Worm (Caenorhabditis elegans) whole organism, L4 larva: ENCODE measurements around the gene srx-122.
A peak's percentile ranks its signal among the peaks of the same experiment; 100 is the strongest.

ENCODE experiments used
- F10B5.3 ChIP-seq: sonication (generic microtip); optimal IDR thresholded peaks from 2 replicates; lab custom pipeline; 2016; ENCODE audit warnings: mild to moderate bottlenecking, missing genetic modification characterization, missing compliant biosample characterization
- F26F4.8 ChIP-seq: fragments of 200-800 bp; sonication (Bioruptor generic); conservative IDR thresholded peaks from 2 replicates; pipeline ENCODE4 v1.3.6; 2022; ENCODE audit warnings: missing genetic modification characterization, missing compliant biosample characterization
- F37D6.2 ChIP-seq: sonication (generic microtip); optimal IDR thresholded peaks from 2 replicates; lab custom pipeline; 2016; ENCODE audit warnings: mild to moderate bottlenecking, missing genetic modification characterization, missing compliant biosample characterization
- R02D3.7 ChIP-seq: fragments of 150-350 bp; sonication (generic microtip); optimal IDR thresholded peaks from 3 replicates; lab custom pipeline; 2014; ENCODE audit warnings: missing biosample characterization, missing genetic modification characterization
- T20F7.1 ChIP-seq: fragments of 200-800 bp; sonication (Bioruptor generic); optimal IDR thresholded peaks from 2 replicates; lab custom pipeline; 2018; ENCODE audit warnings: mild to moderate bottlenecking, missing genetic modification characterization, missing compliant biosample characterization
- Y5F2A.4 ChIP-seq: fragments of 200-800 bp; sonication (Bioruptor generic); optimal IDR thresholded peaks from 2 replicates; lab custom pipeline; 2018; ENCODE audit warnings: mild to moderate bottlenecking, missing genetic modification characterization, missing compliant biosample characterization
- Y75B8A.6 ChIP-seq: fragments of 200-800 bp; sonication (Bioruptor generic); IDR thresholded peaks from 2 replicates; pipeline ENCODE4 v1.3.6; 2022; ENCODE audit warnings: missing genetic modification reagents, missing genetic modification characterization, missing compliant biosample characterization
- ZK337.2 ChIP-seq: fragments of 200-800 bp; sonication (Bioruptor generic); IDR thresholded peaks from 2 replicates; pipeline ENCODE4 v1.3.6; 2022; ENCODE audit warnings: missing genetic modification reagents, missing genetic modification characterization, missing compliant biosample characterization
- aha-1 ChIP-seq: fragments of 150-350 bp; peaks from one replicate; lab custom pipeline; 2014; ENCODE audit warnings: missing biosample characterization, missing genetic modification characterization
- ces-1 ChIP-seq: fragments of 150-350 bp; sonication (generic microtip); optimal IDR thresholded peaks from 4 replicates; lab custom pipeline; 2014; ENCODE audit warnings: missing biosample characterization, missing genetic modification reagents, missing genetic modification characterization
- cey-2 ChIP-seq: sonication (generic microtip); optimal IDR thresholded peaks from 3 replicates; lab custom pipeline; 2017; ENCODE audit warnings: missing genetic modification characterization, mild to moderate bottlenecking, missing compliant biosample characterization, antibody characterized with exemption, borderline replicate concordance; ENCODE audit not compliant: insufficient read depth
- ctbp-1 ChIP-seq: fragments of 200-800 bp; sonication (Bioruptor generic); IDR thresholded peaks from 2 replicates; pipeline ENCODE4 v1.3.6; 2022; ENCODE audit warnings: missing genetic modification reagents, missing genetic modification characterization, missing compliant biosample characterization
- dmd-6 ChIP-seq: fragments of 200-800 bp; sonication (Bioruptor generic); IDR thresholded peaks from 2 replicates; pipeline ENCODE4 v1.3.6; 2022; ENCODE audit warnings: missing genetic modification reagents, missing genetic modification characterization, missing compliant biosample characterization
- dve-1 ChIP-seq: sonication (generic microtip); optimal IDR thresholded peaks from 2 replicates; lab custom pipeline; 2017; ENCODE audit warnings: antibody characterized with exemption, mild to moderate bottlenecking, missing genetic modification characterization, missing compliant biosample characterization; ENCODE audit not compliant: insufficient read depth
- egl-27 ChIP-seq: sonication (generic microtip); optimal IDR thresholded peaks from 3 replicates; lab custom pipeline; 2017; ENCODE audit warnings: missing biosample characterization, missing genetic modification reagents, missing genetic modification characterization
- egl-43 ChIP-seq: fragments of 200-800 bp; sonication (Bioruptor generic); IDR thresholded peaks from 2 replicates; pipeline ENCODE4 v1.3.6; 2022; ENCODE audit warnings: missing genetic modification reagents, missing genetic modification characterization, missing compliant biosample characterization
- fkh-10 ChIP-seq: fragments of 150-350 bp; optimal IDR thresholded peaks from 2 replicates; lab custom pipeline; 2014; ENCODE audit warnings: missing biosample characterization, missing genetic modification reagents, missing genetic modification characterization
- hlh-11 ChIP-seq: fragments of 200-800 bp; sonication (Bioruptor generic); optimal IDR thresholded peaks from 2 replicates; lab custom pipeline; 2018; ENCODE audit warnings: mild to moderate bottlenecking, missing genetic modification characterization, missing compliant biosample characterization
- hlh-30 ChIP-seq: sonication (generic microtip); optimal IDR thresholded peaks from 2 replicates; lab custom pipeline; 2017; ENCODE audit warnings: antibody characterized with exemption, mild to moderate bottlenecking, missing genetic modification characterization, missing compliant biosample characterization; ENCODE audit not compliant: insufficient read depth
- hmg-1.1 ChIP-seq: fragments of 200-800 bp; sonication (Bioruptor generic); IDR thresholded peaks from 2 replicates; pipeline ENCODE4 v1.3.6; 2022; ENCODE audit warnings: missing genetic modification reagents, missing genetic modification characterization, missing compliant biosample characterization
- lim-7 ChIP-seq: fragments of 200-800 bp; sonication (Bioruptor generic); IDR thresholded peaks from 2 replicates; pipeline ENCODE4 v1.3.6; 2022; ENCODE audit warnings: missing genetic modification characterization, missing compliant biosample characterization
- lin-13 ChIP-seq: fragments of 150-350 bp; optimal IDR thresholded peaks from 2 replicates; lab custom pipeline; 2014; ENCODE audit warnings: missing biosample characterization, missing genetic modification reagents, missing genetic modification characterization
- lin-29 ChIP-seq: fragments of 200-800 bp; sonication (Bioruptor generic); IDR thresholded peaks from 2 replicates; pipeline ENCODE4 v1.3.6; 2022; ENCODE audit warnings: missing genetic modification reagents, missing genetic modification characterization, missing compliant biosample characterization
- madf-5 ChIP-seq, 2 experiments: fragments of 200-800 bp; sonication (Bioruptor generic); IDR thresholded peaks; 2 replicates each; pipeline ENCODE4 v1.3.6; 2022; ENCODE audit warnings: missing compliant biosample characterization in 2 of 2, missing genetic modification characterization in 2 of 2
- mdl-1 ChIP-seq, 2 experiments: fragments of 150-350 bp in 1 of 2; sonication (generic microtip) in 1 of 2; optimal IDR thresholded peaks; 2 replicates each; lab custom pipeline; 2014 to 2017; ENCODE audit warnings: missing biosample characterization in 2 of 2, missing genetic modification characterization in 2 of 2
- mdt-29 ChIP-seq: fragments of 200-800 bp; sonication (Bioruptor generic); IDR thresholded peaks from 2 replicates; pipeline ENCODE4 v1.3.6; 2022; ENCODE audit warnings: missing genetic modification reagents, missing genetic modification characterization, missing compliant biosample characterization
- mxl-2 ChIP-seq: fragments of 200-800 bp; sonication (Bioruptor generic); conservative IDR thresholded peaks from 2 replicates; pipeline ENCODE4 v1.3.6; 2022; ENCODE audit warnings: missing genetic modification reagents, missing genetic modification characterization, missing compliant biosample characterization
- mxl-3 ChIP-seq: fragments of 200-800 bp; sonication (Bioruptor generic); optimal IDR thresholded peaks from 2 replicates; lab custom pipeline; 2018; ENCODE audit warnings: mild to moderate bottlenecking, missing genetic modification characterization, missing compliant biosample characterization
- nhr-10 ChIP-seq: fragments of 150-350 bp; optimal IDR thresholded peaks from 2 replicates; lab custom pipeline; 2014; ENCODE audit warnings: missing biosample characterization, missing genetic modification characterization
- nhr-102 ChIP-seq: sonication (generic microtip); optimal IDR thresholded peaks from 2 replicates; lab custom pipeline; 2016; ENCODE audit warnings: mild to moderate bottlenecking, missing genetic modification characterization, moderate library complexity, missing compliant biosample characterization
- nhr-11 ChIP-seq: fragments of 150-350 bp; optimal IDR thresholded peaks from 2 replicates; lab custom pipeline; 2014; ENCODE audit warnings: missing biosample characterization, missing genetic modification characterization
- nhr-28 ChIP-seq: fragments of 150-350 bp; optimal IDR thresholded peaks from 2 replicates; lab custom pipeline; 2014; ENCODE audit warnings: missing biosample characterization, missing genetic modification characterization
- nhr-48 ChIP-seq: sonication (generic microtip); optimal IDR thresholded peaks from 2 replicates; lab custom pipeline; 2016; ENCODE audit warnings: mild to moderate bottlenecking, missing genetic modification characterization, missing compliant biosample characterization
- nhr-6 ChIP-seq: fragments of 150-350 bp; optimal IDR thresholded peaks from 2 replicates; lab custom pipeline; 2014; ENCODE audit warnings: missing biosample characterization, missing genetic modification characterization
- nhr-77 ChIP-seq: fragments of 150-350 bp; optimal IDR thresholded peaks from 2 replicates; lab custom pipeline; 2014; ENCODE audit warnings: missing biosample characterization, missing genetic modification characterization
- php-3 ChIP-seq: fragments of 200-800 bp; sonication (Bioruptor generic); IDR thresholded peaks from 2 replicates; pipeline ENCODE4 v1.3.6; 2022; ENCODE audit warnings: missing genetic modification reagents, missing genetic modification characterization, missing compliant biosample characterization
- set-16 ChIP-seq: fragments of 200-800 bp; sonication (Bioruptor generic); IDR thresholded peaks from 2 replicates; pipeline ENCODE4 v1.3.6; 2022; ENCODE audit warnings: missing genetic modification reagents, missing genetic modification characterization, missing compliant biosample characterization
- snpc-4 ChIP-seq: fragments of 150-350 bp; optimal IDR thresholded peaks from 2 replicates; lab custom pipeline; 2014; ENCODE audit warnings: missing biosample characterization, missing genetic modification characterization
- tra-1 ChIP-seq: fragments of 200-800 bp; sonication (Bioruptor generic); IDR thresholded peaks from 2 replicates; pipeline ENCODE4 v1.3.6; 2022; ENCODE audit warnings: missing genetic modification reagents, missing genetic modification characterization, missing compliant biosample characterization
- unc-39 ChIP-seq: sonication (generic microtip); optimal IDR thresholded peaks from 2 replicates; lab custom pipeline; 2017; ENCODE audit warnings: missing biosample characterization, missing genetic modification characterization
- unc-62 ChIP-seq, 3 experiments: fragments of 150-350 bp in 1 of 3; sonication (generic microtip); optimal IDR thresholded peaks in 2 of 3; peaks in 1 of 3; 1 replicate in 1 of 3; 2 replicates in 2 of 3; lab custom pipeline; 2014 to 2017; ENCODE audit warnings: missing biosample characterization in 3 of 3, missing genetic modification characterization in 3 of 3, missing genetic modification reagents in 3 of 3, missing genotype in 1 of 3
- zag-1 ChIP-seq: fragments of 150-350 bp; optimal IDR thresholded peaks from 2 replicates; lab custom pipeline; 2014; ENCODE audit warnings: missing biosample characterization, missing genetic modification characterization
- zip-11 ChIP-seq: fragments of 200-800 bp; sonication (Bioruptor generic); IDR thresholded peaks from 2 replicates; pipeline ENCODE4 v1.3.6; 2022; ENCODE audit warnings: missing genetic modification characterization, missing compliant biosample characterization
- ztf-7 ChIP-seq: fragments of 150-350 bp; optimal IDR thresholded peaks from 2 replicates; lab custom pipeline; 2014; ENCODE audit warnings: missing biosample characterization, missing genetic modification characterization

Gene srx-122

DNA sequence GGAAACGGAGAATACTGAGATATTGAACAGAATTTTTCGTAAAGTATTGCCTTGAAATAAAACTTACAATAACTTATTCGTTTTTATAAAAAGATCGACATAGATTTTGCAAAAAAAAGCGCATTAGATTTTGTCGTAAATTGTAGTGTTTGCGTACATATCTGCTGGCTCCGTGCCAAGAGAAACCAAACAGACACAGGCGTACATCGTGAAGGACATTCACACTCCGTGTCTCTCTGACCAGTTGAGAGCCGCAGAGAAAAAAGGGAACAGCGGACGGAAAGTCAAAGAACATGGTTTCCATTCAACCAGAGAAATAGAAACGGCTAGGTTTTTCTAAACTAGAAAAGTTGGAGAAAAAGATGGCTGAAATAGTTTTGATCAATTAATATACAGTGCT lies 17.6 kb upstream of the srx-122 start, which contains the start of gene arrd-19 (continued):
- TF ChIP-seq hlh-30 (peak; percentile 58), T20F7.1 (no peak), snpc-4 (tag; lab: Kevin White, UChicago) (no peak), R02D3.7 (tag; lab: Kevin White, UChicago) (no peak), dmd-6 (GFP tag; lab: Robert Waterston, UW) (peak; percentile 92), ctbp-1 (GFP tag; lab: Robert Waterston, UW) (peak; percentile 86), ces-1 (GFP tag; lab: Kevin White, UChicago) (no peak), ZK337.2 (GFP tag; lab: Robert Waterston, UW) (no peak), Y5F2A.4 (GFP tag; lab: Kevin White, UChicago) (no peak), hmg-1.1 (GFP tag; lab: Robert Waterston, UW) (peak; percentile 93), cey-2 (tag; lab: Kevin White, UChicago) (no peak), mxl-2 (GFP tag; lab: Robert Waterston, UW) (no peak), zip-11 (GFP tag; lab: Robert Waterston, UW) (no peak), fkh-10 (GFP tag; lab: Kevin White, UChicago) (peak; percentile 72), nhr-10 (no peak), ztf-7 (no peak), nhr-102 (no peak), unc-39 (tag; lab: Kevin White, UChicago) (no peak)

DNA sequence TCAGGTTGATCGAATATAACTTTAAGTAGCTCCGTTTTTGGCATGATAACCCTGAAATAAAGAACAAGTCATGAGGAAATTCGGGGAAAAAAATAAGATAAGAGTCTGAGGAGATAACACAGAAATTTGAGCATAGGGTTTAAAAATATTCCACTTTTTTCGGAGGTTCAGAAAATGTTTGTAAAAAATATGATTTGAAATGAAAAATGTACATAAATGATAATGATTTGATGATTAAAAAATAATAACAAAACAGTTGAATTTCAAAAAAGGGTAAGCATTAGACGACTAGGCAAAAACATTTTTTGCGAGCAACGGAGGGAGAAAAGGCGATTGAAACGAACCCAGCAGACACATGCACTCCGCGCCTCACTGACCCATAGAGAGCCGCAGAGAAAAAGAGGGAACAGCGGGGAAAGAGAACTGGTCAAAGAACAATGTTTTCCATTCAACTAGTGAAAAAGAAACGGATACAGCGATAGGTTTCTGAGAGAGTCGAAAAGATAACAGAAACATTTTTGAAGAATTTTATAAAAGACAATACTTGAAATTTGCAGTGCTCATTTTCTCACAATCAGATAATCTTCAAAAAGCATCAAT lies 14.5 kb upstream of the srx-122 start, which contains the start of gene arrd-18:
TSS of gene arrd-18 (minus strand) at position 51 of the 600 bp plus-strand sequence.
- TF ChIP-seq hmg-1.1 (GFP tag; lab: Robert Waterston, UW) = peak; percentile 83
- no peak for TF ChIP-seq nhr-6 (tag; lab: Kevin White, UChicago)
- no peak for TF ChIP-seq mdt-29 (GFP tag; lab: Robert Waterston, UW)
- peak in 1 of 2 experiments; percentile 56 for TF ChIP-seq unc-62 (GFP tag; optimal IDR thresholded peaks at IDR 0.05 in 1 of 2; lab: Kevin White, UChicago)
- TF ChIP-seq unc-62 (tag; optimal IDR thresholded peaks at IDR 0.05; lab: Kevin White, UChicago) = no peak
- peak; percentile 78 for TF ChIP-seq aha-1
- TF ChIP-seq mxl-3 (GFP tag; lab: Kevin White, UChicago) = peak; percentile 34
- TF ChIP-seq unc-39 (tag; lab: Kevin White, UChicago) = no peak
- TF ChIP-seq nhr-10 = no peak
- TF ChIP-seq Y75B8A.6 (GFP tag; lab: Robert Waterston, UW) = no peak
- TF ChIP-seq tra-1 = 0 out of 2 replicates have a peak, but pooled peaks have one; percentile 10
- peak; percentile 73 for TF ChIP-seq hlh-11 (tag; lab: Kevin White, UChicago)
- no peak for TF ChIP-seq dve-1 (tag; lab: Kevin White, UChicago)
- TF ChIP-seq mxl-2 (GFP tag; lab: Robert Waterston, UW) = no peak
- peak in 1 of 2 experiments; percentile 51 for TF ChIP-seq mdl-1 (tag; optimal IDR thresholded peaks at IDR 0.05; lab: Kevin White, UChicago)
- peak; percentile 4 for TF ChIP-seq nhr-11
- no peak for TF ChIP-seq hlh-30
- TF ChIP-seq nhr-77 (tag; lab: Kevin White, UChicago) = peak; percentile 43
- TF ChIP-seq lim-7 = no peak
- no peak for TF ChIP-seq F26F4.8 (GFP tag; lab: Robert Waterston, UW)
- no peak for TF ChIP-seq F10B5.3 (tag; lab: Kevin White, UChicago)
- no peak for TF ChIP-seq R02D3.7 (tag; lab: Kevin White, UChicago)
- no peak for TF ChIP-seq set-16 (GFP tag; lab: Robert Waterston, UW)
- no peak for TF ChIP-seq cey-2 (tag; lab: Kevin White, UChicago)
- peak; percentile 18; the same call in 1 of the 2 replicates for TF ChIP-seq php-3 (GFP tag; lab: Robert Waterston, UW)
- TF ChIP-seq nhr-48 = peak; percentile 70
- TF ChIP-seq madf-5 (GFP tag; IDR thresholded peaks at IDR 0.05; lab: Robert Waterston, UW) = no peak
- TF ChIP-seq egl-27 = no peak
- no peak for TF ChIP-seq zag-1 (tag; lab: Kevin White, UChicago)
- TF ChIP-seq lin-13 (GFP tag; lab: Kevin White, UChicago) = no peak
- peak; percentile 59 for TF ChIP-seq ctbp-1 (GFP tag; lab: Robert Waterston, UW)
- no peak for TF ChIP-seq lin-29 (GFP tag; lab: Robert Waterston, UW)
- TF ChIP-seq egl-43 (GFP tag; lab: Robert Waterston, UW) = no peak
- TF ChIP-seq F37D6.2 = no peak
- peak; percentile 56 for TF ChIP-seq nhr-28 (tag; lab: Kevin White, UChicago)
